Worm (Caenorhabditis elegans) whole organism, L2 larva: Measurements from ENCODE around the gene K07C11.7.

ENCODE experiments used
- ZK546.5 ChIP-seq: sonication (generic microtip); optimal IDR thresholded peaks from 2 replicates; lab custom pipeline; 2017; ENCODE audit warnings: missing biosample characterization, missing genetic modification characterization
- alr-1 ChIP-seq: fragments of 150-350 bp; optimal IDR thresholded peaks from 2 replicates; lab custom pipeline; 2014; ENCODE audit warnings: missing biosample characterization, missing genetic modification characterization
- ama-1 ChIP-seq: fragments of 150-350 bp; optimal IDR thresholded peaks from 2 replicates; lab custom pipeline; 2018; ENCODE audit warnings: inconsistent platforms
- blmp-1 ChIP-seq: sonication (generic microtip); optimal IDR thresholded peaks from 2 replicates; lab custom pipeline; 2017; ENCODE audit warnings: missing genetic modification characterization, mild to moderate bottlenecking, missing compliant biosample characterization, antibody characterized with exemption, moderate library complexity; ENCODE audit not compliant: insufficient read depth
- lin-39 ChIP-seq: fragments of 150-350 bp; optimal IDR thresholded peaks from 2 replicates; lab custom pipeline; 2014; ENCODE audit warnings: missing biosample characterization, missing genetic modification reagents, missing genetic modification characterization
- lsy-2 ChIP-seq, 2 experiments: fragments of 150-350 bp in 1 of 2; sonication (generic microtip) in 1 of 2; optimal IDR thresholded peaks; 2 replicates each; lab custom pipeline; 2014 to 2017; ENCODE audit warnings: missing biosample characterization in 2 of 2, missing genetic modification characterization in 2 of 2
- mdl-1 ChIP-seq, 2 experiments: fragments of 150-350 bp in 1 of 2; sonication (generic microtip) in 1 of 2; optimal IDR thresholded peaks; 2 replicates each; lab custom pipeline; 2017; ENCODE audit warnings: missing biosample characterization in 2 of 2, missing genetic modification characterization in 2 of 2
- nhr-237 ChIP-seq: fragments of 150-350 bp; optimal IDR thresholded peaks from 2 replicates; lab custom pipeline; 2014; ENCODE audit warnings: missing biosample characterization, missing genetic modification characterization
- unc-62 ChIP-seq: fragments of 150-350 bp; optimal IDR thresholded peaks from 2 replicates; lab custom pipeline; 2014; ENCODE audit warnings: missing biosample characterization, missing genetic modification reagents, missing genetic modification characterization

ce11 chrV:8190016-8190415, 23.8 kb downstream of the K07C11.7 start, which contains the start of gene F20D6.12:
- TF ChIP-seq lin-39 (tag; lab: Kevin White, UChicago) (no peak), blmp-1 (no peak), unc-62 (GFP tag; lab: Kevin White, UChicago) (no peak), lsy-2 (tag; optimal IDR thresholded peaks at IDR 0.05; lab: Kevin White, UChicago) (no peak), nhr-237 (tag; lab: Kevin White, UChicago) (no peak), ZK546.5 (tag; lab: Kevin White, UChicago) (no peak), alr-1 (tag; lab: Kevin White, UChicago) (no peak), ama-1 (lab: Kevin White, UChicago) (no peak), mdl-1 (tag; optimal IDR thresholded peaks at IDR 0.05; lab: Kevin White, UChicago) (no peak)
